Fruit fly (Drosophila melanogaster): ENCODE measurements around the gene Cnx14D.

The Cnx14D gene

DNA sequence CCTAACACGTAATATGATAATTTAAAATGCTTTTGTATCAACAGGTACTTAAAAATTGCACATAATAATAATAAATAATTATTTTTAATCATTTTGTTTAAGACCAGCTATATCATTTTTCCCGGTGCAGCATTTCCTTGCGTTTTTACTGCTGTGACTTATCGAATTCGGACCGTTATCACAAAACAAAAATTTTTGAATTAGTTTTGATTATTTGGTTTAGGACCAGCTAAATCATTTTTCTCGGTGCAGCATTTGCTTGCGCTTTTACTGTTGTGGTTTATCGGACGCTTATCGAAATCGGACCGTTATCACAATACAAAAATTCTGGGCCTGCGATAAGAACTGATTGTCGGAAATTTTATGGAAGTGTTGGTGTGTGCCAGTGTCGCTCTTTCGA lies 27.4 kb upstream of the Cnx14D start (continued):
- TF ChIP-seq fd3F (GFP tag; optimal IDR thresholded peaks at IDR 0.05) (peak; percentile 78), CG8924 (tag; optimal IDR thresholded peaks at IDR 0.05) (peak; percentile 86), CG17612 (GFP tag; IDR thresholded peaks at IDR 0.05) (peak; percentile 13; the same call in 1 of the 2 replicates), CG1832 (GFP tag; optimal IDR thresholded peaks at IDR 0.05) (no peak), maf-S (GFP tag; optimal IDR thresholded peaks at IDR 0.05) (peak; percentile 40), CG17912 (GFP tag; optimal IDR thresholded peaks at IDR 0.05) (no peak), CG10462 (GFP tag; optimal IDR thresholded peaks at IDR 0.05) (peak; percentile 62), MTF-1 (GFP tag; optimal IDR thresholded peaks at IDR 0.05; ENCODE audit: borderline replicate concordance) (peak; percentile 60), ranshi (GFP tag; IDR thresholded peaks at IDR 0.05) (peak; percentile 79; the same call in 1 of the 2 replicates), usp (GFP tag; optimal IDR thresholded peaks at IDR 0.05) (no peak), CG10543 (GFP tag; optimal IDR thresholded peaks at IDR 0.05) (no peak), nom (GFP tag; optimal IDR thresholded peaks at IDR 0.05) (no peak), Chrac-16 (GFP tag; optimal IDR thresholded peaks at IDR 0.05) (peak; percentile 79), ap (GFP tag; IDR thresholded peaks at IDR 0.05) (peak; percentile 63), CG16779 (GFP tag; IDR thresholded peaks at IDR 0.05) (peak; percentile 37; the same call in 1 of the 2 replicates), CG4617 (GFP tag; optimal IDR thresholded peaks at IDR 0.05; ENCODE audit: borderline replicate concordance) (no peak), E2f2 (GFP tag; IDR thresholded peaks at IDR 0.05) (peak; percentile 55), sisA (GFP tag; IDR thresholded peaks at IDR 0.05) (peak; percentile 76), NC2β (GFP tag; optimal IDR thresholded peaks at IDR 0.05) (peak; percentile 50), wek (GFP tag; optimal IDR thresholded peaks at IDR 0.05) (peak; percentile 55), NFAT (GFP tag; IDR thresholded peaks at IDR 0.05) (peak; percentile 65), CG10979 (tag; optimal IDR thresholded peaks at IDR 0.05) (peak; percentile 81), CG31224 (GFP tag; IDR thresholded peaks at IDR 0.05) (peak; percentile 57; the same call in 1 of the 2 replicates), CG10267 (tag; optimal IDR thresholded peaks at IDR 0.05) (peak; percentile 74), Dip3 (GFP tag; optimal IDR thresholded peaks at IDR 0.05) (peak; percentile 39), CG11560 (tag; IDR thresholded peaks at IDR 0.05) (peak; percentile 56; the same call in 1 of the 3 replicates), al (GFP tag; IDR thresholded peaks at IDR 0.05) (peak; percentile 51; the same call in 1 of the 2 replicates), Aef1 (GFP tag; IDR thresholded peaks at IDR 0.05) (peak; percentile 74), CG15269 (tag; optimal IDR thresholded peaks at IDR 0.05) (peak; percentile 86), CG2678 (tag; optimal IDR thresholded peaks at IDR 0.05) (peak; percentile 89), her (GFP tag; optimal IDR thresholded peaks at IDR 0.05) (peak; percentile 58), CG6254 (GFP tag; optimal IDR thresholded peaks at IDR 0.05) (peak; percentile 73), Blimp-1 (GFP tag; optimal IDR thresholded peaks at IDR 0.05) (peak; percentile 81), chif (GFP tag; optimal IDR thresholded peaks at IDR 0.05) (peak; percentile 32 to 36), CG18476 (GFP tag; optimal IDR thresholded peaks at IDR 0.05) (peak; percentile 65), CG4360 (GFP tag; IDR thresholded peaks at IDR 0.05) (no peak), jumu (GFP tag; optimal IDR thresholded peaks at IDR 0.05) (no peak), h (optimal IDR thresholded peaks at IDR 0.05) (no peak), Dad (GFP tag; optimal IDR thresholded peaks at IDR 0.05) (no peak), Atf6 (GFP tag; IDR thresholded peaks at IDR 0.05) (peak; percentile 85), pita (GFP tag; optimal IDR thresholded peaks at IDR 0.05) (no peak), Sox100B (GFP tag; optimal IDR thresholded peaks at IDR 0.05) (peak; percentile 86), CG6813 (GFP tag; optimal IDR thresholded peaks at IDR 0.05) (peak; percentile 83), lbe (GFP tag; optimal IDR thresholded peaks at IDR 0.05) (peak; percentile 73), otp (GFP tag; IDR thresholded peaks at IDR 0.05) (peak; percentile 63; the same call in 1 of the 3 replicates), CG4820 (GFP tag; optimal IDR thresholded peaks at IDR 0.05) (peak; percentile 69), CG10565 (GFP tag; optimal IDR thresholded peaks at IDR 0.05) (peak; percentile 34), CG34376 (GFP tag; optimal IDR thresholded peaks at IDR 0.05) (peak; percentile 90), CG30403 (GFP tag; optimal IDR thresholded peaks at IDR 0.05) (peak; percentile 87), slou (GFP tag; optimal IDR thresholded peaks at IDR 0.05) (peak; percentile 68), twi (tag; optimal IDR thresholded peaks at IDR 0.05) (peak; percentile 30)
